Fruit fly (Drosophila melanogaster) whole organism, wandering third instar larva: Measurements from ENCODE around the gene CG14219.

Source experiments
- Abd-B ChIP-seq: fragments of >200 bp; optimal IDR thresholded peaks from 2 replicates; lab custom pipeline; 2017; ENCODE audit warnings: missing biosample characterization, missing genetic modification characterization
- CG9705 ChIP-seq: fragments of 200-800 bp; sonication (Bioruptor generic); optimal IDR thresholded peaks from 2 replicates; lab custom pipeline; 2018; ENCODE audit warnings: missing biosample characterization, mild to moderate bottlenecking, missing genetic modification characterization
- Dfd ChIP-seq: fragments of >200 bp; optimal IDR thresholded peaks from 2 replicates; lab custom pipeline; 2017; ENCODE audit warnings: missing biosample characterization, missing genetic modification characterization
- Hr78 ChIP-seq: fragments of >200 bp; optimal IDR thresholded peaks from 2 replicates; lab custom pipeline; 2017; ENCODE audit warnings: missing biosample characterization, missing genetic modification characterization
- Jra ChIP-seq: sonication (Bioruptor generic); optimal IDR thresholded peaks from 2 replicates; lab custom pipeline; 2016; ENCODE audit warnings: missing biosample characterization, missing genetic modification characterization
- OdsH ChIP-seq: fragments of 200-800 bp; sonication (Bioruptor generic); optimal IDR thresholded peaks from 2 replicates; lab custom pipeline; 2016; ENCODE audit warnings: missing biosample characterization, mild to moderate bottlenecking, missing genetic modification characterization
- psq ChIP-seq: fragments of 200-800 bp; sonication (Bioruptor generic); optimal IDR thresholded peaks from 3 replicates; lab custom pipeline; 2017; ENCODE audit warnings: missing biosample characterization, mild to moderate bottlenecking, missing genetic modification characterization, moderate library complexity

dm6 chrX:19608042-19608609 is 18.2 kb upstream of the CG14219 start:
- no peak for TF ChIP-seq Abd-B (GFP tag; lab: Kevin White, UChicago)
- TF ChIP-seq Hr78 (GFP tag; lab: Kevin White, UChicago): no peak
- TF ChIP-seq psq (GFP tag; lab: Kevin White, UChicago): peak; percentile 79
- peak; percentile 22 for TF ChIP-seq OdsH (GFP tag; lab: Kevin White, UChicago)
- TF ChIP-seq CG9705 (GFP tag; lab: Kevin White, UChicago): no peak
- no peak for TF ChIP-seq Dfd
- TF ChIP-seq Jra: no peak
